Fruit fly (Drosophila melanogaster) whole organism: Measurements from ENCODE around the gene CG11737.

Experiments used
- CG8478 ChIP-seq: fragments of >200 bp; optimal IDR thresholded peaks from 2 replicates; lab custom pipeline; 2018; ENCODE audit warnings: inconsistent platforms
- Dll ChIP-seq: fragments of >200 bp; optimal IDR thresholded peaks from 2 replicates; lab custom pipeline; 2017
- pan ChIP-seq: fragments of >200 bp; optimal IDR thresholded peaks from 2 replicates; lab custom pipeline; 2017
- psq ChIP-seq: fragments of >200 bp; optimal IDR thresholded peaks from 2 replicates; lab custom pipeline; 2017
- usp ChIP-seq: fragments of >200 bp; optimal IDR thresholded peaks from 2 replicates; lab custom pipeline; 2017; ENCODE audit warnings: missing biosample characterization, missing genetic modification characterization, mixed read lengths

dm6 chr3R:8528862-8529261 lies 11.2 kb downstream of the CG11737 start, which contains the start of gene CG11741:
- TF ChIP-seq usp: no peak
- no peak for TF ChIP-seq psq
- TF ChIP-seq Dll (lab: Kevin White, UChicago): no peak
- TF ChIP-seq pan (lab: Kevin White, UChicago): no peak
- no peak for TF ChIP-seq CG8478 (lab: Kevin White, UChicago)
